Worm (Caenorhabditis elegans) whole organism, late embryonic: ENCODE data around the gene F42A8.1.

Experiments
- F13H6.1 ChIP-seq: sonication (generic microtip); optimal IDR thresholded peaks from 2 replicates; lab custom pipeline; 2016; ENCODE audit warnings: missing genetic modification characterization, missing compliant biosample characterization
- ceh-14 ChIP-seq: sonication (generic microtip); optimal IDR thresholded peaks from 2 replicates; lab custom pipeline; 2016; ENCODE audit warnings: missing genotype, missing genetic modification characterization, missing compliant biosample characterization
- elt-2 ChIP-seq: sonication (generic microtip); optimal IDR thresholded peaks from 2 replicates; lab custom pipeline; 2016; ENCODE audit warnings: missing genetic modification reagents, missing genetic modification characterization, missing compliant biosample characterization
- ets-4 ChIP-seq: sonication (generic microtip); optimal IDR thresholded peaks from 2 replicates; lab custom pipeline; 2016; ENCODE audit warnings: missing genetic modification characterization, missing compliant biosample characterization
- lin-11 ChIP-seq: fragments of 200-800 bp; sonication (Bioruptor generic); optimal IDR thresholded peaks from 2 replicates; lab custom pipeline; 2018; ENCODE audit warnings: mild to moderate bottlenecking, missing genetic modification characterization, missing compliant biosample characterization
- madf-2 ChIP-seq: sonication (generic microtip); optimal IDR thresholded peaks from 2 replicates; lab custom pipeline; 2017; ENCODE audit warnings: missing genetic modification characterization, missing compliant biosample characterization
- pha-4 ChIP-seq: fragments of 150-350 bp; optimal IDR thresholded peaks from 2 replicates; lab custom pipeline; 2018; ENCODE audit warnings: missing biosample characterization, missing genetic modification reagents, missing genetic modification characterization
- pqm-1 ChIP-seq: sonication (generic microtip); optimal IDR thresholded peaks from 2 replicates; lab custom pipeline; 2016; ENCODE audit warnings: missing genetic modification characterization, missing compliant biosample characterization
- sdc-2 ChIP-seq: sonication (generic microtip); optimal IDR thresholded peaks from 2 replicates; lab custom pipeline; 2016; ENCODE audit warnings: missing genotype, missing genetic modification characterization, missing compliant biosample characterization
- unc-86 ChIP-seq: sonication (generic microtip); optimal IDR thresholded peaks from 2 replicates; lab custom pipeline; 2016; ENCODE audit warnings: missing genetic modification characterization, missing compliant biosample characterization

ce11 chrII:9372393-9372792 lies 26.0 kb upstream of the F42A8.1 start, which contains the start of gene C06C3.3:
- TF ChIP-seq pha-4 (tag; lab: Kevin White, UChicago), result no peak
- TF ChIP-seq ets-4, result no peak
- TF ChIP-seq madf-2 (tag; lab: Kevin White, UChicago), result no peak
- TF ChIP-seq elt-2 (tag; lab: Kevin White, UChicago), result no peak
- TF ChIP-seq pqm-1, result no peak
- TF ChIP-seq lin-11 (tag; lab: Kevin White, UChicago), result no peak
- no peak for TF ChIP-seq F13H6.1 (tag; lab: Kevin White, UChicago)
- no peak for TF ChIP-seq unc-86 (tag; lab: Kevin White, UChicago)
- TF ChIP-seq ceh-14, result no peak
- no peak for TF ChIP-seq sdc-2 (tag; lab: Kevin White, UChicago)
